Fruit fly (Drosophila melanogaster): ENCODE results near the gene cutlet.

cutlet gene

DNA sequence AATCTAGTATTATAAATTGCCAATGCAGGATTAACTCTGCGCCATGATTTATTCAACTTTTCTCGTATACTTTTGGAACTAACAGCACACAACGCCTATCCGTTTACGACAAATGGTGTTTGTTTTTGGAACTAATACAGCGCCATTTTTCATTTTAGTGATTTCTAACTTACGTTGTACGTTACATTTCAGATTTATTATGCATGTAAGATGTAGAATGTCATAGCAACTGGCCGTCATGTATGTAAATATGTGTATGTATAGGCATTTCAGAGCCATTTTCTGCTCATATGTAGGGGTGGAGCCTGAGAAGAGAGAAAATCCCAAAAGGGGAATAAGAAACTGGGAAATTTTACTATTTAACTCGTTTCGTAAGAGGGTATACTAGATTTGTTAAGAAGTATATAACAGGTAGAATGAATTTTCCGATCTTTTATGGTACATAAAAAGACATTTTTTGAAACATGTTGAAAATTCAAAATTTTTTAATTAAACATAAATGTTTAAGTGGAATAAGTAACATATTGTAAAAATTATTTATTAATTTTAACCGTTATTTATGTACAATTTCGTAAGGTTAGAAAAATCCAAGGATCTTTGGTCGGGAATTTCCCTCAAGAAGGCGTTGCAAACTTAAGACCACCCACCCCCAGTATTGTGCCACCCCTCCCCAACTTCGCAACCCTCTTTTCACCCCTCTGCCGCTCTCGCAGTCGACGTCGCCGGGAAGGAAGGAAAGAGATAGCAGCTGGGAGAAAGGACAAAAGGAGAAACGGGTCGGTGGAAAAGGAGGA, 54.0 kb downstream of the cutlet start (continued):
- TF ChIP-seq sr (GFP tag; IDR thresholded peaks at IDR 0.05) (no peak), Doc2 (GFP tag; IDR thresholded peaks at IDR 0.05) (no peak), tio (GFP tag; optimal IDR thresholded peaks at IDR 0.05) (no peak), zf30C (GFP tag; optimal IDR thresholded peaks at IDR 0.05) (no peak), gfzf (GFP tag; optimal IDR thresholded peaks at IDR 0.05) (peak; percentile 30), CG30020 (tag; optimal IDR thresholded peaks at IDR 0.05) (no peak), CG6765 (GFP tag; optimal IDR thresholded peaks at IDR 0.05) (no peak), CG6854 (GFP tag; optimal IDR thresholded peaks at IDR 0.05) (no peak), Dref (GFP tag; IDR thresholded peaks at IDR 0.05) (no peak), mam (GFP tag; optimal IDR thresholded peaks at IDR 0.05) (peak; percentile 30), Atf-2 (GFP tag; optimal IDR thresholded peaks at IDR 0.05) (no peak), CG12659 (GFP tag; optimal IDR thresholded peaks at IDR 0.05) (peak; percentile 32), lab (GFP tag; optimal IDR thresholded peaks at IDR 0.05) (peak; percentile 65), twi (tag; optimal IDR thresholded peaks at IDR 0.05) (peak; percentile 35), CG9876 (GFP tag; optimal IDR thresholded peaks at IDR 0.05) (peak; percentile 52), disco-r (GFP tag; optimal IDR thresholded peaks at IDR 0.05) (peak; percentile 10), tgo (GFP tag; IDR thresholded peaks at IDR 0.05) (no peak; the same call in 2 of the 3 replicates), amos (GFP tag; IDR thresholded peaks at IDR 0.05; ENCODE audit: partially characterized antibody) (peak; percentile 83; the same call in 1 of the 2 replicates), CG5953 (GFP tag; IDR thresholded peaks at IDR 0.05) (no peak), row (GFP tag; IDR thresholded peaks at IDR 0.05) (peak; percentile 72; the same call in 2 of the 3 replicates), hbn (GFP tag; IDR thresholded peaks at IDR 0.05; ENCODE audit: partially characterized antibody) (no peak), Max (GFP tag; optimal IDR thresholded peaks at IDR 0.05) (peak; percentile 37), Bdp1 (GFP tag; optimal IDR thresholded peaks at IDR 0.05) (no peak), CG14441 (GFP tag; IDR thresholded peaks at IDR 0.05) (peak; percentile 62), CG11560 (tag; IDR thresholded peaks at IDR 0.05) (no peak), Adf1 (GFP tag; IDR thresholded peaks at IDR 0.05) (peak; percentile 90), Dp (GFP tag; optimal IDR thresholded peaks at IDR 0.05) (peak; percentile 19), Ets65A (GFP tag) (peak; percentile 93), trh (GFP tag; optimal IDR thresholded peaks at IDR 0.05) (no peak), emc (GFP tag; optimal IDR thresholded peaks at IDR 0.05) (no peak), Gsc (GFP tag; IDR thresholded peaks at IDR 0.05) (no peak), ttk (GFP tag; IDR thresholded peaks at IDR 0.05) (no peak), Hr78 (GFP tag; optimal IDR thresholded peaks at IDR 0.05) (no peak), Abd-B (GFP tag; optimal IDR thresholded peaks at IDR 0.05) (peak; percentile 53), dysf (GFP tag; IDR thresholded peaks at IDR 0.05) (peak; percentile 3; the same call in 1 of the 3 replicates), CG10147 (GFP tag; optimal IDR thresholded peaks at IDR 0.05) (peak; percentile 30), CG13775 (GFP tag; optimal IDR thresholded peaks at IDR 0.05) (no peak), dan (GFP tag; IDR thresholded peaks at IDR 0.05) (no peak), CG6813 (GFP tag; optimal IDR thresholded peaks at IDR 0.05) (no peak), h (optimal IDR thresholded peaks at IDR 0.05) (no peak), HmgZ (tag; optimal IDR thresholded peaks at IDR 0.05) (peak; percentile 92), CG18764 (GFP tag; optimal IDR thresholded peaks at IDR 0.05) (peak; percentile 36), Blimp-1 (GFP tag; optimal IDR thresholded peaks at IDR 0.05) (peak; percentile 55), ind (GFP tag; optimal IDR thresholded peaks at IDR 0.05) (peak; percentile 61), luna (GFP tag; optimal IDR thresholded peaks at IDR 0.05) (no peak), z (GFP tag; IDR thresholded peaks at IDR 0.05) (no peak), usp (GFP tag; optimal IDR thresholded peaks at IDR 0.05) (no peak), CG3281 (GFP tag; optimal IDR thresholded peaks at IDR 0.05) (no peak), Aef1 (GFP tag; IDR thresholded peaks at IDR 0.05) (peak; percentile 41; the same call in 1 of the 3 replicates), CG10431 (GFP tag; optimal IDR thresholded peaks at IDR 0.05) (no peak)

All from whole organism, embryonic.